Worm (Caenorhabditis elegans): Measurements from ENCODE around the gene acy-4.

Gene acy-4

ce11 chrV:5582860-5583259, 47.8 kb downstream of the acy-4 start:
- no peak for TF ChIP-seq peb-1 (tag; optimal IDR thresholded peaks at IDR 0.05)
- TF ChIP-seq gmeb-1 (tag; optimal IDR thresholded peaks at IDR 0.05): no peak
- TF ChIP-seq fos-1 (tag; optimal IDR thresholded peaks at IDR 0.05): no peak
- TF ChIP-seq mab-5 (tag; optimal IDR thresholded peaks at IDR 0.05): peak; percentile 55
- TF ChIP-seq nhr-21 (tag; optimal IDR thresholded peaks at IDR 0.05): no peak
- TF ChIP-seq F13H6.1 (tag; optimal IDR thresholded peaks at IDR 0.05): no peak
- TF ChIP-seq unc-55 (GFP tag; optimal IDR thresholded peaks at IDR 0.05): peak; percentile 16
- peak; percentile 57 for TF ChIP-seq zag-1 (tag; optimal IDR thresholded peaks at IDR 0.05)
- TF ChIP-seq ztf-4 (tag; optimal IDR thresholded peaks at IDR 0.05): peak; percentile 5
- no peak for TF ChIP-seq mbf-1 (tag; optimal IDR thresholded peaks at IDR 0.05)
- TF ChIP-seq ama-1 (optimal IDR thresholded peaks at IDR 0.05): peak; percentile 66
- TF ChIP-seq lsy-2 (tag; optimal IDR thresholded peaks at IDR 0.05): peak in 1 of 2 experiments; percentile 9
- TF ChIP-seq lin-13 (GFP tag; optimal IDR thresholded peaks at IDR 0.05): peak; percentile 24

DNA sequence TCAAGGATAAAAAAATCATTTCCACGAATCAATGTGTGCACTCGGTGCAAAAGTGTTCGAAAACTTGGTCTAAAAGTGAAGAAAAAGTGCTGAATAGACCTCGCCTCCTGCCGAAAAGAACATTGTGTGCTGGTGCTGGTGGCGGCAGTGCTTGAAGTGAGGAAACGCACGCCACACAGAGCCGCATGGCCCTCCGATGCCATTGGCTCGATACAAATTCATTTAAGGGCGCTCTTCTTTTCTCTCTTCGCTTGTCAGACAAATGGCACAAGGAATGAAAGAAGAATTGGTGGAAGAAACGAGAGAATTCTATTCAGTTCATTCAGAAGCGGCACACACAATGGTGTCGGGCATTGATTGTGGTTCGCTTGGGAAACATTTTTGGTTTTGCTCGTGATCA, 48.4 kb downstream of the acy-4 start:
- no peak for TF ChIP-seq ama-1 (optimal IDR thresholded peaks at IDR 0.05)
- TF ChIP-seq ceh-82 (tag; optimal IDR thresholded peaks at IDR 0.05): no peak
- no peak for TF ChIP-seq peb-1 (tag; optimal IDR thresholded peaks at IDR 0.05)
- no peak for TF ChIP-seq nhr-10 (tag; optimal IDR thresholded peaks at IDR 0.05)
- TF ChIP-seq R02D3.7 (tag; optimal IDR thresholded peaks at IDR 0.05): no peak
- TF ChIP-seq egl-27 (tag; optimal IDR thresholded peaks at IDR 0.05): no peak
- TF ChIP-seq nhr-11 (tag; optimal IDR thresholded peaks at IDR 0.05): no peak
- no peak for TF ChIP-seq F13H6.1 (tag; optimal IDR thresholded peaks at IDR 0.05)
- no peak for TF ChIP-seq unc-62 (GFP tag; optimal IDR thresholded peaks at IDR 0.05)
- TF ChIP-seq Y55F3AM.14 (GFP tag; optimal IDR thresholded peaks at IDR 0.05): no peak
- no peak for TF ChIP-seq sma-9 (GFP tag; optimal IDR thresholded peaks at IDR 0.05)
- TF ChIP-seq sma-9 (tag; optimal IDR thresholded peaks at IDR 0.05): no peak
- TF ChIP-seq mbf-1 (tag; optimal IDR thresholded peaks at IDR 0.05): no peak
- TF ChIP-seq lin-11 (tag; optimal IDR thresholded peaks at IDR 0.05): no peak
- no peak for TF ChIP-seq ceh-16 (tag; optimal IDR thresholded peaks at IDR 0.05)
- TF ChIP-seq zag-1 (tag; optimal IDR thresholded peaks at IDR 0.05): no peak
- TF ChIP-seq unc-55 (GFP tag; optimal IDR thresholded peaks at IDR 0.05): no peak
- TF ChIP-seq nhr-237 (tag; optimal IDR thresholded peaks at IDR 0.05): no peak

DNA sequence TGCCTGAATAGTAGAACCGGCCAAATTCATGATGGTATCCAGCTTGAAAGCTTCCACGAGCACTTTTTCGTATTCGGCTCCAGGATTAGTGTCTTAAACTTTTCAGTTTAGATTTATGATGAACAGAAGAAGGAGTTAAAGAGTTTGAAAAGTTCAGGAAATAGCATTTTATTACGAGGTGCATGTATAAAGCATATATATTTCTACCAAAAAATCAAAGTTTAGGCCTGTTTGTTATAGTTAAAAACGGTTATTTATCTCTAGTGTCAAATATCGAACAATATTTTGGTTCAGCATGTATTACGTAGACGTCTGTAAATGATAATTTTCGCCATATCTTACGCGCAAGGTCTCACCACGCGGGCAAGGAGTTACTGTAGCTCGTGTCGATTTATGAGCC, 49.4 kb downstream of the acy-4 start, which contains the start of gene klc-2:
TSS of gene klc-2 (minus strand) at position 101 of the 400 bp plus-strand sequence.
- no peak for TF ChIP-seq ama-1 (optimal IDR thresholded peaks at IDR 0.05)
- no peak for TF ChIP-seq nhr-21 (tag; optimal IDR thresholded peaks at IDR 0.05)
- TF ChIP-seq skn-1 (tag; optimal IDR thresholded peaks at IDR 0.05): no peak

- TF ChIP-seq lin-11 (tag; optimal IDR thresholded peaks at IDR 0.05): no peak
- no peak for TF ChIP-seq nhr-77 (tag; optimal IDR thresholded peaks at IDR 0.05)
- no peak for TF ChIP-seq lin-13 (GFP tag; optimal IDR thresholded peaks at IDR 0.05)
- no peak for TF ChIP-seq nhr-11 (tag; optimal IDR thresholded peaks at IDR 0.05)
- no peak for TF ChIP-seq alr-1 (tag; optimal IDR thresholded peaks at IDR 0.05)
- TF ChIP-seq ama-1 (optimal IDR thresholded peaks at IDR 0.05): peak; percentile 34
- TF ChIP-seq mbf-1 (tag; optimal IDR thresholded peaks at IDR 0.05): no peak
- peak; percentile 61 to 84 for TF ChIP-seq lsy-2 (tag; optimal IDR thresholded peaks at IDR 0.05)
- TF ChIP-seq crh-2 (tag; optimal IDR thresholded peaks at IDR 0.05): peak; percentile 79
- no peak for TF ChIP-seq unc-39 (tag; optimal IDR thresholded peaks at IDR 0.05)
- TF ChIP-seq unc-62 (GFP tag; optimal IDR thresholded peaks at IDR 0.05): no peak
- peak; percentile 80 for TF ChIP-seq unc-55 (GFP tag; optimal IDR thresholded peaks at IDR 0.05)
- no peak for TF ChIP-seq ceh-82 (tag; optimal IDR thresholded peaks at IDR 0.05)
- TF ChIP-seq snpc-4 (tag; optimal IDR thresholded peaks at IDR 0.05): peak; percentile 44
- peak; percentile 57 for TF ChIP-seq F13H6.1 (tag; optimal IDR thresholded peaks at IDR 0.05)
- TF ChIP-seq ztf-4 (tag; optimal IDR thresholded peaks at IDR 0.05): no peak
- TF ChIP-seq skn-1 (tag; optimal IDR thresholded peaks at IDR 0.05): no peak
- no peak for TF ChIP-seq lin-39 (tag; optimal IDR thresholded peaks at IDR 0.05)
- no peak for TF ChIP-seq nhr-6 (tag; optimal IDR thresholded peaks at IDR 0.05)
- TF ChIP-seq ztf-11 (tag; optimal IDR thresholded peaks at IDR 0.05): no peak
- no peak for TF ChIP-seq mdl-1 (tag; optimal IDR thresholded peaks at IDR 0.05)
- TF ChIP-seq Y55F3AM.14 (GFP tag; optimal IDR thresholded peaks at IDR 0.05): no peak
- TF ChIP-seq nhr-25 (tag; optimal IDR thresholded peaks at IDR 0.05): peak; percentile 10
- TF ChIP-seq sma-3 (GFP tag; optimal IDR thresholded peaks at IDR 0.05): no peak
- no peak for TF ChIP-seq R02D3.7 (tag; optimal IDR thresholded peaks at IDR 0.05)
- TF ChIP-seq peb-1 (tag; optimal IDR thresholded peaks at IDR 0.05): no peak
- TF ChIP-seq nhr-23 (tag; optimal IDR thresholded peaks at IDR 0.05): no peak
- no peak for TF ChIP-seq ceh-16 (tag; optimal IDR thresholded peaks at IDR 0.05)
- peak; percentile 61 for TF ChIP-seq fos-1 (tag; optimal IDR thresholded peaks at IDR 0.05)
- TF ChIP-seq dmd-4 (tag; optimal IDR thresholded peaks at IDR 0.05): no peak
- TF ChIP-seq blmp-1 (tag; optimal IDR thresholded peaks at IDR 0.05; ENCODE audit: insufficient read depth): no peak
- no peak for TF ChIP-seq egl-27 (tag; optimal IDR thresholded peaks at IDR 0.05)
- peak; percentile 86 for TF ChIP-seq nhr-129 (tag; optimal IDR thresholded peaks at IDR 0.05)
- TF ChIP-seq nhr-237 (tag; optimal IDR thresholded peaks at IDR 0.05): no peak
- TF ChIP-seq elt-3 (tag; optimal IDR thresholded peaks at IDR 0.05): no peak
- no peak for TF ChIP-seq nhr-12 (tag; optimal IDR thresholded peaks at IDR 0.05)
- TF ChIP-seq gmeb-1 (tag; optimal IDR thresholded peaks at IDR 0.05): no peak
- TF ChIP-seq ZK546.5 (tag; optimal IDR thresholded peaks at IDR 0.05): no peak
- no peak for TF ChIP-seq aly-2 (tag; optimal IDR thresholded peaks at IDR 0.05)
- TF ChIP-seq C34F6.9 (tag; optimal IDR thresholded peaks at IDR 0.05): peak; percentile 87
Observed at ce11 chrV:5580517-5580916, 50.2 kb downstream of the acy-4 start.

All from whole organism, L2 larva.